Fruit fly (Drosophila melanogaster): ENCODE results near the gene CG7300.

CG7300 gene

DNA sequence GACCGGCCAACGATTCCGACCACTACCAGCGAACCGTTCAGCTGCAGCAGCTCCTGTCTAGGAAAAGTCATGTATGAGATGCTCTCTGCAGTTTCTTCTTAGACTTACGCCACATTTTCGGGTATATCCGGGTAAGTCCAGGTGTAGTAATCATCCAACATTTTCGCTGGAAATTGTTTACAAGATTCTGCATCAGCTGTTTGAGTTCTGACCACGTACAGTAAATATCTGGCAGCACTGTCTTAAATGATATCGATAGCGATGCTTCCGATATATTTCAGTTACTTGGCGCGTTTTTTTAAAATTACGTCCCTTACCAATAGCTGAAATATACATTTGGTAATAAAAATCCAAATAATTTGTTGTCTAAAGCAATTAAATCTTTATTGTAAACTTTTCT, 45.9 kb upstream of the CG7300 start, which contains the start of gene CG6729 (continued):
- no peak for TF ChIP-seq lab (GFP tag; optimal IDR thresholded peaks at IDR 0.05)
- TF ChIP-seq CG33557 (GFP tag; optimal IDR thresholded peaks at IDR 0.05): no peak
- TF ChIP-seq corto (GFP tag; optimal IDR thresholded peaks at IDR 0.05): no peak
- no peak for TF ChIP-seq cad (GFP tag; optimal IDR thresholded peaks at IDR 0.05)
- no peak for TF ChIP-seq CG12744 (GFP tag; optimal IDR thresholded peaks at IDR 0.05)
- TF ChIP-seq Mes4 (GFP tag; optimal IDR thresholded peaks at IDR 0.05): no peak
- TF ChIP-seq BEAF-32 (GFP tag; optimal IDR thresholded peaks at IDR 0.05): peak; percentile 77
- TF ChIP-seq gce (GFP tag; IDR thresholded peaks at IDR 0.05): no peak
- TF ChIP-seq sob (GFP tag; IDR thresholded peaks at IDR 0.05): no peak
- TF ChIP-seq CG15479 (GFP tag; optimal IDR thresholded peaks at IDR 0.05): no peak
- TF ChIP-seq CG2116 (GFP tag; optimal IDR thresholded peaks at IDR 0.05): peak; percentile 92
- peak; percentile 67 for TF ChIP-seq sens (GFP tag)
- TF ChIP-seq lbe (GFP tag; optimal IDR thresholded peaks at IDR 0.05): peak; percentile 7
- TF ChIP-seq Dip3 (GFP tag; optimal IDR thresholded peaks at IDR 0.05): no peak
- TF ChIP-seq Sin3A (optimal IDR thresholded peaks at IDR 0.05): peak; percentile 26
- peak; percentile 51 for TF ChIP-seq phol (tag; optimal IDR thresholded peaks at IDR 0.05)
- TF ChIP-seq CG17385 (GFP tag; optimal IDR thresholded peaks at IDR 0.05): no peak
- peak; percentile 61; the same call in 1 of the 2 replicates for TF ChIP-seq tna (GFP tag; IDR thresholded peaks at IDR 0.05; ENCODE audit: partially characterized antibody)
- TF ChIP-seq stc (GFP tag; IDR thresholded peaks at IDR 0.05): no peak
- no peak for TF ChIP-seq crol (GFP tag; IDR thresholded peaks at IDR 0.05)
- TF ChIP-seq CG17612 (GFP tag; IDR thresholded peaks at IDR 0.05): no peak
- no peak for TF ChIP-seq tup (GFP tag; optimal IDR thresholded peaks at IDR 0.05)
- no peak for TF ChIP-seq Sox100B (GFP tag; optimal IDR thresholded peaks at IDR 0.05)
- TF ChIP-seq E2f2 (GFP tag; IDR thresholded peaks at IDR 0.05): peak; percentile 95
- no peak for TF ChIP-seq sug (tag; optimal IDR thresholded peaks at IDR 0.05)
- 0 out of 3 replicates have a peak, but pooled peaks have one; percentile 40 for TF ChIP-seq CG7963 (GFP tag; IDR thresholded peaks at IDR 0.05; ENCODE audit: partially characterized antibody)
- no peak for TF ChIP-seq Blimp-1 (GFP tag; optimal IDR thresholded peaks at IDR 0.05)
- TF ChIP-seq CG15073 (GFP tag; optimal IDR thresholded peaks at IDR 0.05): no peak
- TF ChIP-seq Myb (GFP tag; optimal IDR thresholded peaks at IDR 0.05): peak; percentile 91
- no peak for TF ChIP-seq ash1 (GFP tag; optimal IDR thresholded peaks at IDR 0.05)
- TF ChIP-seq Gug (GFP tag; IDR thresholded peaks at IDR 0.05): no peak
- TF ChIP-seq jigr1 (GFP tag; IDR thresholded peaks at IDR 0.05): no peak
- TF ChIP-seq CG4617 (GFP tag; optimal IDR thresholded peaks at IDR 0.05; ENCODE audit: borderline replicate concordance): peak; percentile 41
- TF ChIP-seq btn (GFP tag; optimal IDR thresholded peaks at IDR 0.05): no peak
- TF ChIP-seq CG3847 (GFP tag; IDR thresholded peaks at IDR 0.05): 0 out of 2 replicates have a peak, but pooled peaks have one; percentile 6
- no peak for TF ChIP-seq CG13123 (GFP tag; optimal IDR thresholded peaks at IDR 0.05)
- no peak for TF ChIP-seq CG12104 (GFP tag; optimal IDR thresholded peaks at IDR 0.05)
- TF ChIP-seq CG11504 (tag; optimal IDR thresholded peaks at IDR 0.05): no peak
- TF ChIP-seq Lhr (GFP tag; optimal IDR thresholded peaks at IDR 0.05): no peak
- TF ChIP-seq CG18476 (GFP tag; optimal IDR thresholded peaks at IDR 0.05): no peak
- TF ChIP-seq exex (tag; optimal IDR thresholded peaks at IDR 0.05): no peak
- TF ChIP-seq Sry-δ (GFP tag; optimal IDR thresholded peaks at IDR 0.05): peak; percentile 72
- no peak for TF ChIP-seq ssp (GFP tag; IDR thresholded peaks at IDR 0.05)
- TF ChIP-seq CG5245 (GFP tag; optimal IDR thresholded peaks at IDR 0.05): no peak
- peak; percentile 81 for TF ChIP-seq hbn (GFP tag; IDR thresholded peaks at IDR 0.05; ENCODE audit: partially characterized antibody)
- TF ChIP-seq gro (GFP tag; optimal IDR thresholded peaks at IDR 0.05): no peak
- no peak for TF ChIP-seq h (optimal IDR thresholded peaks at IDR 0.05)
- TF ChIP-seq CG11695 (GFP tag; IDR thresholded peaks at IDR 0.05): no peak
- peak; percentile 80 for TF ChIP-seq CG6791 (GFP tag; IDR thresholded peaks at IDR 0.05; ENCODE audit: partially characterized antibody)
- no peak for TF ChIP-seq E2f1 (GFP tag; IDR thresholded peaks at IDR 0.05)
- no peak for TF ChIP-seq CG16815 (GFP tag; optimal IDR thresholded peaks at IDR 0.05)
- no peak for TF ChIP-seq sens-2 (GFP tag; IDR thresholded peaks at IDR 0.05)
